Fruit fly (Drosophila melanogaster) whole organism, embryonic: ENCODE results near the gene CG33298.

Source experiments
- Aef1 ChIP-seq: fragments of 200-800 bp; sonication (Bioruptor generic); IDR thresholded peaks from 3 replicates; pipeline ENCODE4 v1.3.6; 2022; ENCODE audit warnings: missing biosample characterization, missing genetic modification characterization
- B-H2 ChIP-seq: fragments of 200-800 bp; sonication (Bioruptor generic); optimal IDR thresholded peaks from 2 replicates; lab custom pipeline; 2018; ENCODE audit warnings: missing biosample characterization, mild to moderate bottlenecking, missing genetic modification characterization
- BtbVII ChIP-seq: fragments of 200-800 bp; sonication (Bioruptor generic); optimal IDR thresholded peaks from 3 replicates; lab custom pipeline; 2017; ENCODE audit warnings: missing biosample characterization, mild to moderate bottlenecking, missing genetic modification characterization
- CG10462 ChIP-seq: fragments of 200-800 bp; sonication (Bioruptor generic); optimal IDR thresholded peaks from 2 replicates; lab custom pipeline; 2016; ENCODE audit warnings: missing biosample characterization, missing genetic modification characterization
- CG10959 ChIP-seq: fragments of 200-800 bp; sonication (Bioruptor generic); IDR thresholded peaks from 2 replicates; pipeline ENCODE4 v1.3.6; 2022; ENCODE audit warnings: missing biosample characterization, missing genetic modification characterization
- CG10979 ChIP-seq: fragments of 200-800 bp; sonication (Bioruptor generic); optimal IDR thresholded peaks from 2 replicates; lab custom pipeline; 2018; ENCODE audit warnings: missing biosample characterization, mild to moderate bottlenecking, missing genetic modification characterization, moderate library complexity
- CG12104 ChIP-seq: fragments of 200-800 bp; sonication (Bioruptor generic); optimal IDR thresholded peaks from 3 replicates; lab custom pipeline; 2016; ENCODE audit warnings: missing biosample characterization, missing genetic modification characterization
- CG13775 ChIP-seq: fragments of 200-800 bp; sonication (Bioruptor generic); optimal IDR thresholded peaks from 3 replicates; lab custom pipeline; 2017; ENCODE audit warnings: missing biosample characterization, mild to moderate bottlenecking, missing genetic modification characterization
- CG15073 ChIP-seq: fragments of 200-800 bp; sonication (Bioruptor generic); optimal IDR thresholded peaks from 2 replicates; lab custom pipeline; 2016; ENCODE audit warnings: missing biosample characterization, missing genetic modification characterization
- CG16813 ChIP-seq: fragments of 200-800 bp; sonication (Bioruptor generic); IDR thresholded peaks from 3 replicates; pipeline ENCODE4 v1.3.6; 2022; ENCODE audit warnings: missing biosample characterization, missing genetic modification characterization; ENCODE audit not compliant: partially characterized antibody
- CG17328 ChIP-seq: fragments of 200-800 bp; sonication (Bioruptor generic); IDR thresholded peaks from 2 replicates; pipeline ENCODE4 v1.3.6; 2022; ENCODE audit warnings: missing biosample characterization, missing genetic modification characterization
- CG2120 ChIP-seq: fragments of 200-800 bp; sonication (Bioruptor generic); optimal IDR thresholded peaks from 3 replicates; lab custom pipeline; 2016; ENCODE audit warnings: missing biosample characterization, missing genetic modification characterization
- CG2889 ChIP-seq: fragments of 200-800 bp; sonication (Bioruptor generic); IDR thresholded peaks from 3 replicates; pipeline ENCODE4 v1.3.6; 2022; ENCODE audit warnings: missing biosample characterization, missing genetic modification characterization
- CG31224 ChIP-seq: fragments of 200-800 bp; sonication (Bioruptor generic); IDR thresholded peaks from 2 replicates; pipeline ENCODE4 v1.3.6; 2022; ENCODE audit warnings: missing biosample characterization, missing genetic modification characterization
- CG3726 ChIP-seq: fragments of 200-800 bp; sonication (Bioruptor generic); IDR thresholded peaks from 3 replicates; pipeline ENCODE4, ENCODE4 v1.3.6; 2022; ENCODE audit warnings: missing biosample characterization, missing genetic modification characterization
- CG5180 ChIP-seq: fragments of 200-800 bp; sonication (Bioruptor generic); optimal IDR thresholded peaks from 3 replicates; lab custom pipeline; 2017; ENCODE audit warnings: missing biosample characterization, missing genetic modification characterization, mild to moderate bottlenecking, moderate library complexity, missing genetic modification reagents
- CG7745 ChIP-seq: fragments of 200-800 bp; sonication (Bioruptor generic); optimal IDR thresholded peaks from 2 replicates; lab custom pipeline; 2018; ENCODE audit warnings: missing biosample characterization, mild to moderate bottlenecking, missing genetic modification characterization, moderate library complexity
- CG7786 ChIP-seq: fragments of 200-800 bp; sonication (Bioruptor generic); optimal IDR thresholded peaks from 2 replicates; lab custom pipeline; 2016; ENCODE audit warnings: missing biosample characterization, missing genetic modification characterization
- CG9609 ChIP-seq: fragments of 200-800 bp; sonication (Bioruptor generic); optimal IDR thresholded peaks from 3 replicates; lab custom pipeline; 2016; ENCODE audit warnings: missing biosample characterization, missing genetic modification characterization
- CHES-1-like ChIP-seq: fragments of 200-800 bp; sonication (Bioruptor generic); optimal IDR thresholded peaks from 2 replicates; lab custom pipeline; 2016; ENCODE audit warnings: missing biosample characterization, missing genetic modification characterization
- Dfd ChIP-seq, 2 experiments: fragments of >200 bp; optimal IDR thresholded peaks; 2 replicates each; lab custom pipeline; 2017; ENCODE audit warnings: missing biosample characterization in 2 of 2, missing genetic modification characterization in 2 of 2
- Doc2 ChIP-seq: fragments of 200-800 bp; sonication (Bioruptor generic); IDR thresholded peaks from 2 replicates; pipeline ENCODE4 v1.3.6; 2022; ENCODE audit warnings: missing biosample characterization, missing genetic modification characterization
- Hmx ChIP-seq: fragments of 200-800 bp; sonication (Bioruptor generic); optimal IDR thresholded peaks from 2 replicates; lab custom pipeline; 2016; ENCODE audit warnings: missing biosample characterization, missing genetic modification characterization
- Hsf ChIP-seq: fragments of 200-800 bp; sonication (Bioruptor generic); optimal IDR thresholded peaks from 3 replicates; lab custom pipeline; 2016; ENCODE audit warnings: missing biosample characterization, missing genetic modification characterization
- Lim3 ChIP-seq: fragments of 200-800 bp; sonication (Bioruptor generic); IDR thresholded peaks from 2 replicates; pipeline ENCODE4 v1.3.6; 2022; ENCODE audit warnings: missing biosample characterization, missing genetic modification characterization
- MBD-R2 ChIP-seq: fragments of 200-800 bp; sonication (Bioruptor generic); IDR thresholded peaks from 2 replicates; pipeline ENCODE4 v1.3.6; 2022; ENCODE audit warnings: missing biosample characterization, missing genetic modification characterization
- MESR4 ChIP-seq: fragments of 200-800 bp; sonication (Bioruptor generic); optimal IDR thresholded peaks from 2 replicates; lab custom pipeline; 2018; ENCODE audit warnings: missing biosample characterization, mild to moderate bottlenecking, missing genetic modification characterization, moderate library complexity
- Mes4 ChIP-seq: fragments of 200-800 bp; sonication (Bioruptor generic); optimal IDR thresholded peaks from 2 replicates; lab custom pipeline; 2016; ENCODE audit warnings: missing biosample characterization, missing genetic modification characterization
- Myb ChIP-seq: fragments of 200-800 bp; sonication (Bioruptor generic); optimal IDR thresholded peaks from 2 replicates; lab custom pipeline; 2016; ENCODE audit warnings: missing biosample characterization, missing genetic modification characterization
- PHDP ChIP-seq: fragments of 200-800 bp; sonication (Bioruptor generic); optimal IDR thresholded peaks from 3 replicates; lab custom pipeline; 2018; ENCODE audit warnings: missing biosample characterization, mild to moderate bottlenecking, missing genetic modification characterization, moderate library complexity
- Pdp1 ChIP-seq, 2 experiments: fragments of 200-800 bp; sonication (Bioruptor generic); optimal IDR thresholded peaks; 3 replicates each; lab custom pipeline; 2016; ENCODE audit warnings: missing biosample characterization in 2 of 2, missing genetic modification characterization in 2 of 2, mild to moderate bottlenecking in 1 of 2, moderate library complexity in 1 of 2
- Rfx ChIP-seq: fragments of 200-800 bp; sonication (Bioruptor generic); IDR thresholded peaks from 2 replicates; pipeline ENCODE4 v1.3.6; 2022; ENCODE audit warnings: missing biosample characterization, missing genetic modification characterization
- Usf ChIP-seq: fragments of 200-800 bp; sonication (Bioruptor generic); optimal IDR thresholded peaks from 2 replicates; lab custom pipeline; 2017; ENCODE audit warnings: missing genotype, missing biosample characterization, missing genetic modification characterization
- ab ChIP-seq: fragments of 200-800 bp; sonication (Bioruptor generic); optimal IDR thresholded peaks from 2 replicates; lab custom pipeline; 2016; ENCODE audit warnings: missing biosample characterization, missing genetic modification characterization
- br ChIP-seq: fragments of >200 bp; optimal IDR thresholded peaks from 2 replicates; lab custom pipeline; 2017
- chif ChIP-seq, 2 experiments: fragments of 200-800 bp; sonication (Bioruptor generic); optimal IDR thresholded peaks; 3 replicates each; lab custom pipeline; 2016; ENCODE audit warnings: missing biosample characterization in 2 of 2, missing genetic modification characterization in 2 of 2
- ci ChIP-seq: fragments of 200-800 bp; sonication (Bioruptor generic); IDR thresholded peaks from 3 replicates; pipeline ENCODE4 v1.3.6; 2022; ENCODE audit warnings: missing biosample characterization, missing genetic modification characterization
- crp ChIP-seq, 2 experiments: fragments of 200-800 bp; sonication (Bioruptor generic); optimal IDR thresholded peaks; 2 replicates in 1 of 2; 3 replicates in 1 of 2; lab custom pipeline; 2017; ENCODE audit warnings: missing biosample characterization in 2 of 2, missing genetic modification characterization in 2 of 2, mild to moderate bottlenecking in 1 of 2, moderate library complexity in 1 of 2
- dm ChIP-seq: fragments of 200-800 bp; sonication (Bioruptor generic); optimal IDR thresholded peaks from 3 replicates; lab custom pipeline; 2016; ENCODE audit warnings: missing biosample characterization, missing genetic modification characterization
- fu2 ChIP-seq: fragments of 200-800 bp; sonication (Bioruptor generic); optimal IDR thresholded peaks from 2 replicates; lab custom pipeline; 2016; ENCODE audit warnings: missing biosample characterization, missing genetic modification characterization
- gfzf ChIP-seq: fragments of 200-800 bp; sonication (Bioruptor generic); optimal IDR thresholded peaks from 2 replicates; lab custom pipeline; 2016; ENCODE audit warnings: missing biosample characterization, mild to moderate bottlenecking, missing genetic modification characterization, moderate library complexity
- her ChIP-seq: fragments of 200-800 bp; sonication (Bioruptor generic); optimal IDR thresholded peaks from 2 replicates; lab custom pipeline; 2016; ENCODE audit warnings: missing biosample characterization, missing genetic modification characterization
- ind ChIP-seq: fragments of 200-800 bp; sonication (Bioruptor generic); optimal IDR thresholded peaks from 3 replicates; lab custom pipeline; 2016; ENCODE audit warnings: missing biosample characterization, missing genetic modification characterization
- jing ChIP-seq: fragments of 200-800 bp; sonication (Bioruptor generic); optimal IDR thresholded peaks from 2 replicates; lab custom pipeline; 2018; ENCODE audit warnings: missing biosample characterization, mild to moderate bottlenecking, missing genetic modification characterization
- mam ChIP-seq: fragments of 200-800 bp; sonication (Bioruptor generic); optimal IDR thresholded peaks from 3 replicates; lab custom pipeline; 2016; ENCODE audit warnings: missing biosample characterization, missing genetic modification characterization
- otp ChIP-seq: fragments of 200-800 bp; sonication (Bioruptor generic); IDR thresholded peaks from 3 replicates; pipeline ENCODE4, ENCODE4 v1.3.6; 2022; ENCODE audit warnings: missing biosample characterization, missing genetic modification characterization
- pzg ChIP-seq: fragments of 200-800 bp; sonication (Bioruptor generic); optimal IDR thresholded peaks from 3 replicates; lab custom pipeline; 2018; ENCODE audit warnings: missing biosample characterization, mild to moderate bottlenecking, missing genetic modification characterization, moderate library complexity
- shn ChIP-seq: fragments of 200-800 bp; sonication (Bioruptor generic); optimal IDR thresholded peaks from 3 replicates; lab custom pipeline; 2016; ENCODE audit warnings: missing biosample characterization, missing genetic modification characterization
- ssp ChIP-seq: fragments of 200-800 bp; sonication (Bioruptor generic); IDR thresholded peaks from 2 replicates; pipeline ENCODE4 v1.3.6; 2022; ENCODE audit warnings: missing biosample characterization, missing genetic modification characterization
- tgo ChIP-seq: fragments of 200-800 bp; sonication (Bioruptor generic); IDR thresholded peaks from 3 replicates; pipeline ENCODE4 v1.3.6; 2022; ENCODE audit warnings: missing biosample characterization, missing genetic modification characterization
- ttk ChIP-seq: fragments of 200-800 bp; sonication (Bioruptor generic); IDR thresholded peaks from 2 replicates; pipeline ENCODE4 v2.1.2; 2022; ENCODE audit warnings: missing biosample characterization, missing genetic modification characterization
- usp ChIP-seq: fragments of >200 bp; optimal IDR thresholded peaks from 2 replicates; lab custom pipeline; 2017; ENCODE audit warnings: missing biosample characterization, missing genetic modification characterization
- zen2 ChIP-seq: fragments of 200-800 bp; sonication (Bioruptor generic); IDR thresholded peaks from 3 replicates; pipeline ENCODE4 v1.3.6; 2022; ENCODE audit warnings: missing biosample characterization, missing genetic modification characterization; ENCODE audit not compliant: partially characterized antibody

CG33298 gene

DNA sequence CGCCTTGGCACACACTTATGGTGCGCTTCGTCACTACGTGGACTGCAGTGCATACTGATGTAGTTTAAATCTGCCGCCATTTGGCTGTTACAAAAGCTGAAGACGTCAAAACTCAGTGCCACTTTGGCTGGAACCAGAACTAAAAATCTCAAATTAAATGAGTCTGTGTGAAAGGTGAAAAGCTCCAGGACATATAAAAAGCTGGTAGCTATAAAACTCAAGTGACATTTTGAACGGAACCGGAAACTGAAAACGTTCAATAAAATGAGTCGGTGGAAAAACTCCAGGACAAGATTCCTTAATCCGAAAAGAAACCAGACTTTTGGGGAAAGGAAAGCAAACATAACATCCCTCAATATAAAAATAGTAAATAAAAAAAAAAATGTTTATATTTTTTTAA is 4.5 kb upstream of the CG33298 start (continued):
- TF ChIP-seq B-H2 (GFP tag; lab: Kevin White, UChicago): no peak
- TF ChIP-seq Usf (GFP tag; lab: Kevin White, UChicago): no peak
- TF ChIP-seq CHES-1-like (GFP tag; lab: Kevin White, UChicago): no peak
- peak; percentile 41; the same call in 1 of the 3 replicates for TF ChIP-seq Aef1
- no peak for TF ChIP-seq chif (GFP tag; optimal IDR thresholded peaks at IDR 0.05; lab: Kevin White, UChicago)
- no peak for TF ChIP-seq CG13775 (GFP tag; lab: Kevin White, UChicago)
- no peak for TF ChIP-seq gfzf (GFP tag; lab: Kevin White, UChicago)
- no peak for TF ChIP-seq Dfd (GFP tag; optimal IDR thresholded peaks at IDR 0.05; lab: Kevin White, UChicago)
- no peak for TF ChIP-seq shn (GFP tag; lab: Kevin White, UChicago)
- TF ChIP-seq CG7745 (tag; lab: Kevin White, UChicago): no peak
- TF ChIP-seq ssp (GFP tag; lab: Robert Waterston, UW): no peak
- no peak for TF ChIP-seq CG10462
- peak; percentile 24 for TF ChIP-seq jing (GFP tag; lab: Kevin White, UChicago)
- no peak for TF ChIP-seq CG16813 (GFP tag; lab: Robert Waterston, UW)
- no peak for TF ChIP-seq Lim3 (GFP tag; lab: Robert Waterston, UW)
- no peak for TF ChIP-seq dm (GFP tag; lab: Kevin White, UChicago)
- TF ChIP-seq BtbVII (GFP tag; lab: Kevin White, UChicago): peak; percentile 85
- TF ChIP-seq fu2 (GFP tag; lab: Kevin White, UChicago): no peak
- no peak for TF ChIP-seq CG10959 (GFP tag; lab: Robert Waterston, UW)
- TF ChIP-seq CG10979 (tag; lab: Kevin White, UChicago): no peak
- peak; percentile 54; the same call in 2 of the 3 replicates for TF ChIP-seq tgo (GFP tag; lab: Robert Waterston, UW)
- TF ChIP-seq Mes4: no peak
- TF ChIP-seq CG2889 (GFP tag; lab: Robert Waterston, UW): no peak
- peak in 1 of 2 experiments; percentile 5 for TF ChIP-seq Pdp1 (GFP tag; optimal IDR thresholded peaks at IDR 0.05; lab: Kevin White, UChicago)
- no peak for TF ChIP-seq MESR4 (GFP tag; lab: Kevin White, UChicago)
- TF ChIP-seq her (GFP tag; lab: Kevin White, UChicago): no peak
- peak; percentile 62; the same call in 1 of the 2 replicates for TF ChIP-seq MBD-R2
- peak; percentile 64 for TF ChIP-seq pzg (GFP tag; lab: Kevin White, UChicago)
- peak; percentile 49; the same call in 1 of the 2 replicates for TF ChIP-seq CG31224 (GFP tag; lab: Robert Waterston, UW)
- no peak for TF ChIP-seq CG9609 (GFP tag; lab: Kevin White, UChicago)
- TF ChIP-seq Doc2 (GFP tag; lab: Robert Waterston, UW): no peak
- TF ChIP-seq crp (GFP tag; optimal IDR thresholded peaks at IDR 0.05; lab: Kevin White, UChicago): no peak
- TF ChIP-seq ab (GFP tag; lab: Kevin White, UChicago): no peak
- TF ChIP-seq CG17328: peak; percentile 32; the same call in 1 of the 2 replicates
- TF ChIP-seq CG12104 (GFP tag; lab: Kevin White, UChicago): peak; percentile 53
- no peak for TF ChIP-seq Myb (GFP tag; lab: Kevin White, UChicago)
- peak; percentile 57; the same call in 2 of the 3 replicates for TF ChIP-seq otp
- peak; percentile 27 for TF ChIP-seq ind (GFP tag; lab: Kevin White, UChicago)
- TF ChIP-seq br (lab: Kevin White, UChicago): no peak
- no peak for TF ChIP-seq mam (GFP tag; lab: Kevin White, UChicago)
- TF ChIP-seq usp (GFP tag; lab: Kevin White, UChicago): no peak
- no peak for TF ChIP-seq CG7786 (GFP tag; lab: Kevin White, UChicago)
- peak; percentile 72 for TF ChIP-seq Rfx (GFP tag; lab: Robert Waterston, UW)
- no peak for TF ChIP-seq CG2120 (GFP tag; lab: Kevin White, UChicago)
- no peak for TF ChIP-seq zen2 (GFP tag; lab: Robert Waterston, UW)
- TF ChIP-seq CG5180 (GFP tag; lab: Kevin White, UChicago): peak; percentile 49
- peak; percentile 92 for TF ChIP-seq ci (GFP tag; lab: Robert Waterston, UW)
- TF ChIP-seq Hmx (GFP tag; lab: Kevin White, UChicago): no peak
- no peak for TF ChIP-seq PHDP (tag; lab: Kevin White, UChicago)
- TF ChIP-seq CG3726 (GFP tag; lab: Robert Waterston, UW): 0 out of 3 replicates have a peak, but pooled peaks have one; percentile 45
- TF ChIP-seq CG15073 (GFP tag; lab: Kevin White, UChicago): no peak
- no peak for TF ChIP-seq ttk (GFP tag; lab: Robert Waterston, UW)
- no peak for TF ChIP-seq Hsf (GFP tag; lab: Kevin White, UChicago)
